Worm (Caenorhabditis elegans): ENCODE measurements around the gene cpz-2.
A peak's percentile ranks its signal among the peaks of the same experiment; 100 is the strongest.

Gene cpz-2

DNA sequence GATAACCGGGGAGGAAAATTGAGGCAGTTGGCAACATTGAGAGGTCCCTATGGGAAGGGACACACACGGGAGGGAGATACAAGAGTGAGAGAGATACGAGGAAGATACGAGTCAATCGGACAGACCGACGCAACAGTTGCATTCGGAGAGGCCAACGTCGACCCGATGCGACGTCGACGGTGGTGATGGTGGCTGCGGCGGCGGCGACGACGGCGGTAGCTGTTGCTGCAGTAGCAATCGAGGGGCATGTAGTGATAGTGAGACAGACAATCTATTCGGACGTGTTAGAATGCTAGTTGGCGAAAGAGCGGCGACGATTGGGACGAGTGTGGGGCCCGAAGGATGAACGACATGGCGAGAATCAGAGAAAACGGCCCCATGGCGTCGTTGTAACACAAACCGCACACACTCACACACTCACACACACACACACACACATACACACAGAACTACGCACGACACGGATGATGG, 12.4 kb downstream of the cpz-2 start (continued):
- TF ChIP-seq lin-1 (GFP tag; IDR thresholded peaks at IDR 0.05) (no peak), Y75B8A.6 (GFP tag; IDR thresholded peaks at IDR 0.05) (no peak), Y48G9A.11 (GFP tag; IDR thresholded peaks at IDR 0.05) (no peak), mes-2 (tag; optimal IDR thresholded peaks at IDR 0.05; ENCODE audit: poor library complexity, severe bottlenecking) (no peak), lin-38 (GFP tag; IDR thresholded peaks at IDR 0.05) (no peak), ctbp-1 (GFP tag; IDR thresholded peaks at IDR 0.05) (peak; percentile 41; the same call in 1 of the 2 replicates), mxl-3 (GFP tag; optimal IDR thresholded peaks at IDR 0.05) (peak; percentile 57), egl-27 (tag; optimal IDR thresholded peaks at IDR 0.05) (no peak), zfp-2 (tag; optimal IDR thresholded peaks at IDR 0.05) (no peak), aly-2 (tag; optimal IDR thresholded peaks at IDR 0.05) (no peak), ztf-11 (tag; optimal IDR thresholded peaks at IDR 0.05) (no peak), lin-39 (tag; optimal IDR thresholded peaks at IDR 0.05) (no peak), arid-1 (GFP tag; conservative IDR thresholded peaks at IDR 0.05) (no peak), pqm-1 (tag; optimal IDR thresholded peaks at IDR 0.05) (no peak), hlh-11 (tag; optimal IDR thresholded peaks at IDR 0.05) (peak; percentile 73), unc-39 (tag; optimal IDR thresholded peaks at IDR 0.05) (no peak), nhr-77 (tag; optimal IDR thresholded peaks at IDR 0.05) (no peak), T20F7.1 (GFP tag; optimal IDR thresholded peaks at IDR 0.05) (no peak), fos-1 (tag; optimal IDR thresholded peaks at IDR 0.05) (no peak), hlh-30 (tag; optimal IDR thresholded peaks at IDR 0.05; ENCODE audit: insufficient read depth) (no peak), dve-1 (tag; optimal IDR thresholded peaks at IDR 0.05; ENCODE audit: insufficient read depth) (no peak), lin-15B (tag; optimal IDR thresholded peaks at IDR 0.05) (no peak), D1046.2 (GFP tag; IDR thresholded peaks at IDR 0.05) (0 out of 2 replicates have a peak, but pooled peaks have one; percentile 9), nhr-28 (tag; optimal IDR thresholded peaks at IDR 0.05) (peak; percentile 87), spr-1 (tag; optimal IDR thresholded peaks at IDR 0.05) (no peak), pha-4 (GFP tag; IDR thresholded peaks at IDR 0.05) (no peak), pha-4 (tag; optimal IDR thresholded peaks at IDR 0.05) (no peak), nhr-25 (tag; optimal IDR thresholded peaks at IDR 0.05; ENCODE audit: borderline replicate concordance, insufficient read depth) (no peak), ceh-44 (GFP tag; IDR thresholded peaks at IDR 0.05) (no peak), nhr-102 (tag; optimal IDR thresholded peaks at IDR 0.05) (no peak), ceh-28 (tag; optimal IDR thresholded peaks at IDR 0.05) (no peak), ZK546.5 (tag; optimal IDR thresholded peaks at IDR 0.05) (no peak), saeg-2 (GFP tag; IDR thresholded peaks at IDR 0.05) (no peak), nhr-48 (tag; optimal IDR thresholded peaks at IDR 0.05) (no peak), hmg-1.1 (GFP tag; IDR thresholded peaks at IDR 0.05) (no peak), unc-62 (GFP tag; optimal IDR thresholded peaks at IDR 0.05 in 1 of 2) (peak in 1 of 2 experiments; percentile 85), unc-62 (tag; optimal IDR thresholded peaks at IDR 0.05) (no peak)

DNA sequence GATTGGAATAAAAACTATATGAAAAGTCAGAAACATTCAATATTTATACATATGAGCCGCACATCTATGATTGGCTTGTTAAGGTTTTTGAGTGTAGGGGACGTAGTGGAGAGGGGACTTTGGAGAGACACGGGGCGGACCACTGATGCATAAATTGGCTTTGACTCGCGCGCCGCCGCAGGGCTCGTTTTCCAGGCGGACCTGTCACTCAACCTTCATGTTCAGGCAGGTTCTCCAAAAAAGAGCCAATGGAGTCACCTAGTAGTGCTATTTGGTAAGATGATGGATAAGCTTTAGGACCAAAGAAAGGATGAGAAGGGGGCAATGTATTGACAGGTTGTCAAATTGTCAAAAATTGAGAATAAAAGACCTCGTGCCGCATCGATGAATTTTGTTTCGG, 14.0 kb downstream of the cpz-2 start:
- TF ChIP-seq nhr-42 (GFP tag; IDR thresholded peaks at IDR 0.05) = no peak
- no peak for TF ChIP-seq F10B5.3 (tag; optimal IDR thresholded peaks at IDR 0.05)
- TF ChIP-seq unc-62 (GFP tag; optimal IDR thresholded peaks at IDR 0.05 in 1 of 2) = peak in 1 of 2 experiments; percentile 82
- no peak for TF ChIP-seq unc-62 (tag; optimal IDR thresholded peaks at IDR 0.05)
- no peak for TF ChIP-seq snpc-1.2 (GFP tag; IDR thresholded peaks at IDR 0.05)
- TF ChIP-seq ceh-20 (GFP tag; IDR thresholded peaks at IDR 0.05) = 0 out of 2 replicates have a peak, but pooled peaks have one; percentile 12
- no peak for TF ChIP-seq R02D3.7 (tag; optimal IDR thresholded peaks at IDR 0.05)
- TF ChIP-seq set-16 (GFP tag; IDR thresholded peaks at IDR 0.05) = 0 out of 2 replicates have a peak, but pooled peaks have one; percentile 16
- peak; percentile 55; the same call in 1 of the 2 replicates for TF ChIP-seq egl-43 (GFP tag; IDR thresholded peaks at IDR 0.05)

Data from whole organism, L4 larva.